Fruit fly (Drosophila melanogaster) whole organism: Measurements from ENCODE around the gene Gtpx.

Experiments used
- CG8478 ChIP-seq: fragments of >200 bp; optimal IDR thresholded peaks from 2 replicates; lab custom pipeline; 2018; ENCODE audit warnings: inconsistent platforms
- Dll ChIP-seq: fragments of >200 bp; optimal IDR thresholded peaks from 2 replicates; lab custom pipeline; 2017
- EcR ChIP-seq, 2 experiments: fragments of >200 bp; optimal IDR thresholded peaks; 2 replicates each; lab custom pipeline; 2017; ENCODE audit warnings: missing biosample characterization in 2 of 2, missing genetic modification characterization in 2 of 2, missing genetic modification reagents in 2 of 2
- pan ChIP-seq: fragments of >200 bp; optimal IDR thresholded peaks from 2 replicates; lab custom pipeline; 2017
- psq ChIP-seq: fragments of >200 bp; optimal IDR thresholded peaks from 2 replicates; lab custom pipeline; 2017
- usp ChIP-seq: fragments of >200 bp; optimal IDR thresholded peaks from 2 replicates; lab custom pipeline; 2017; ENCODE audit warnings: missing biosample characterization, missing genetic modification characterization, mixed read lengths

The Gtpx gene

DNA sequence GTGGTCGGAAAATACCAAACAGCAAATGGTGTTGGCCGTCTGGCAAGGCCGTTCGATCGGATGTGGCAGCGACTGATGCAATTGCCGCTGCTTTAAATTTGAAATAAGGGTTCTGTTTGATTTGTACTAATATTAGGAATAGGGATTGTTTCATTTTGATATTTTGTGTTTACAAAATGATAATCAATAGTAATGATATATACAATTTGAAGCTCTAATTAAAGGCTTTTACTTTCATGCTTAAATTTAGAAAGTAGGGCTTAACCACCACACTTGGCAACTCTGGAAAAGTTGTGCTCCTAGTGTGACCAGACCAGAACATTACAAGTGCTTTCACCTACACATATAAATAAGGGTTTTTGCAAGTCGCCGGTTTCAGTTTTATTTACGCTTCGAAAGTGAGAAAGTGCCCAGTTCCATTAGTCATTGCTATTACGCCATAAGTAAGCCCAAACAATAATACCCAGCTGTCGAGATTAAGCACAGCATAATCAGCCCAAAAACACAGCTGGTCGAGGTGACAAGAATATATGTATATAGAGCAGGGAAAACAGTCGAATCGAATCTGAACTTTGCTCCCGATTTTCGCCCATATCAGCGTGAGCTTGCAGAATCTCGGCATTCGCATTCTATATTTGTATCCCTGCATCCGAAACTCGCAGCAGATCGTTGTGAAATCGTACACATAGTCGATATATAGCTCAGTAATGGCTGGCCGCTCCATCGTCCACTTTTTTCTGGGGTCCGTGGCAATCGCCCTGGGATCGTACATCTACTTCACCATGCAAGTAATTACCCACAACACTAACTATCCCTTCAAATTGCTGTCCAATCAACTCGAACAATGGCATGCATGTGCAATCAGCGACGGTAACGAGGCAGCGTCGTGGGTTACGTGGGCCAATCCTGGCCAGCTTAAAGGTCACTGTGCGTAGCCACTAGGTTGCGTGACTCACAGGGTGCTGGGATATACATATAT lies at the start of gene Gtpx:
Gene Gtpx, plus strand, starts transcription at position 341 of the 979 bp plus-strand sequence.
- TF ChIP-seq pan (lab: Kevin White, UChicago) (no peak), CG8478 (lab: Kevin White, UChicago) (no peak), EcR (GFP tag; optimal IDR thresholded peaks at IDR 0.05; lab: Kevin White, UChicago) (no peak)

DNA sequence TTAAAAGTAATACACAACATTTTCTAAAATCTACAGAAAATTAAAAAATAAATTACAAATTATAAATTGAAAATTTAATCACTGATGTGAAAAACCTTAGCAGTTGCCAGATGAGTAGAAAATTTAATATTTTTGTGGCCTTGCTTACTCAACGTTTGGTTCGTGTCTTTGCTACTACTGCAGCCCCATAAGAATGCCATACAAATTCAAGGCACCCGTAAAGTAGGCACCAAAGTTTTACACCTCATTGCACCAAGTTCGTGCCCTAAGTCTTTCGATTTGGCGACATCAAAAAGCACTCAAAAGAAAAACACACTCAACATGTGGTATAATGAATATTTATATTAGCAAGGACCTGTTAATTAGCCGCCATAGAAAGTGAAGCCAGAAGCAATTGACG lies 49.1 kb upstream of the Gtpx start:
- TF ChIP-seq Dll (lab: Kevin White, UChicago) (no peak), pan (lab: Kevin White, UChicago) (no peak), usp (GFP tag; lab: Kevin White, UChicago) (no peak)

DNA sequence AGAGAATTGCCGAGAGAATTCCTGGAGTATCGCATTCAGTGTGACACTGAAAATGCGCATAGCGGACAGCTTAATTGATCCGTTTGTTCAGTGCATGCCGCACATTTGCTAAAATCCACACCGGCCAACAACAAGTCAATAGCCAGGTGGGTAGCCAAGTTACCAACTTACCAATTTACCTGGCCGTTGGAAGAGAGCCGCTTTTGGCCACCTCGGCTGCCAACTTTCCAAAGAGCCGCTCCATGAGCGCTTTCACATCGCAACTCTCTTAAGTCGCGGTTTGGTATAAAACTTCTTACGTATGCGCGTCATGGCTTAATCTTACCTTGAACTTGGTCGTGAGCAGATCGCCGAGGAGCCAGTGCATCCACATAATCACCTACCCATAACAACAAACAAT lies 46.1 kb upstream of the Gtpx start, which contains the start of gene CG12017:
Gene CG12017, plus strand, starts transcription at position 310 of the 400 bp plus-strand sequence.
- no peak for TF ChIP-seq psq
- TF ChIP-seq EcR (GFP tag; optimal IDR thresholded peaks at IDR 0.05; lab: Kevin White, UChicago) = no peak
- TF ChIP-seq CG8478 (lab: Kevin White, UChicago) = no peak
- no peak for TF ChIP-seq pan (lab: Kevin White, UChicago)
- no peak for TF ChIP-seq Dll (lab: Kevin White, UChicago)
- TF ChIP-seq usp (GFP tag; lab: Kevin White, UChicago) = no peak

DNA sequence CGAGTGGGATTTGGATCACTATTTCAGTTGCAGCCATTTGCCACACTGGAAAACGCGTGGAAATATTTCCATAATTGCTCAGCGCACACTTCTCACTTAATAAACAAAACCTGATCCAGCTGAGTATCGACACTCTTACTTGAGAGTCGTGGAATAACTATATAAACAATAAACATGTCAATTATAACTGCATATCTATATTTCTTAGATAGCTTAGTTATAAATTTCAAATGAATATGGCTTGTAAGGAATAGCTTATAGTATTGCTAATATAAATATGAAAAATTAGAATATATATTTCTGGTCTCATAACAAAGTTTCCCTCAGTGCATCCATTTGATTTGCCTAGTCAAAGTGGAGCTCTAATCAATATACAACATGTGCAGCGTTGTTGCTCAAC lies 42.8 kb upstream of the Gtpx start:
- no peak for TF ChIP-seq Dll (lab: Kevin White, UChicago)

DNA sequence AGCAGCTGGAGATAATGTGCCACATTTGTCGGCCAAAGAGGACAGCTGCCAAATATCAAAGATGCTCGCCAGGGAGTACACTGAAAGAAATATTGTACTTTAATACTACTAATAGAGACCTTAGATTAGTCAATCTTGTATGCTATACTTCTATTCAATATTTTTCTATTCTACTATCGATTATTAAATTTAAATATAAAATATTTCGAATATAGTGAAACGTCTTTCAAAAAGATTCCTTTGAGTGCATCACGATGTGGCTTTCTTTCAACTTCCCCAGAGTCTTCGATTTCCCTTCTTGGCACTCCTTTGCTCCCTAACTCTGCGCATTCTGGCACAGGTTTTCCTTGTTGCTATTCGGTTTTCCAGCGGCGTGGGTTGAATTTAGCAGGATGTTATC lies 41.2 kb upstream of the Gtpx start:
- TF ChIP-seq psq (no peak), CG8478 (lab: Kevin White, UChicago) (no peak), Dll (lab: Kevin White, UChicago) (no peak), pan (lab: Kevin White, UChicago) (no peak), usp (GFP tag; lab: Kevin White, UChicago) (no peak), EcR (GFP tag; optimal IDR thresholded peaks at IDR 0.05; lab: Kevin White, UChicago) (no peak)

DNA sequence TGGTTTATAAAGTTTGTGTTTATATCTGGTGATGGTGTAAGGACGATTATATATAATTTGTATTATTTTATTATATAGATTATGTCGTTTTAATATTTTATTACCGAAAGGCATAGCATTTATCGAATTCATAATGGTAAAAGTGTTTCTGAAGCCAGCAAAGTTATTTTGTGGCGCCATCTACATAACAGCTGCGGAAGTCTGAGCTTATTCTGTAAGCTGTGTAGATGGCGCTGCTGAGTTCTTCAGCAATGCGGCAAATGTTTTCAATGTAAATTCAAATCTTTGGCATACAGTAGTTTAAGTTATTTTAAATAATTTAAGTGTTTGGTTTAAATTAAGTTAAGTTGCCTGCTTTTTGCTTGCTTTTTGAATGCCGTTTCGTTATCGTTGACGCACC lies 37.7 kb upstream of the Gtpx start:
- TF ChIP-seq EcR (GFP tag; optimal IDR thresholded peaks at IDR 0.05; lab: Kevin White, UChicago) (no peak), usp (GFP tag; lab: Kevin White, UChicago) (no peak), CG8478 (lab: Kevin White, UChicago) (no peak), psq (no peak), Dll (lab: Kevin White, UChicago) (no peak), pan (lab: Kevin White, UChicago) (no peak)

DNA sequence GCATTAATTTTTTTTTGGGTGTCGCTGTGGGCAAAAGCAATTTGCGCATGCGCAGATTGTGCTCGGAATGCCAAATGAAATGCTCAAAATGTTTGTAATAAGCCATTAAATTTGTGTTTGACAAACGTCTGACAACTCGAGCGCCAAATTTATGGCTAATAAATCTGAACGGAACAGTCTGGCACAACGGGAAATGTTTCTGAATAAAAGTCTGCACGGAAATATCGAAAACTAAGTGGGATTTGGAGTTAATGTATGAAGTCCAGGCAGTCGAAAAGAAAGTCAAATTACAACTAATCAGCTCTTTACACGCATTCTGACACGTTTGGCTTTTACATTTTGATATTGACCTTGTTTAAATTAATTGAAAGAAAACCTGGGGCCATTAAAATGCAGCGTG lies 34.9 kb upstream of the Gtpx start, which contains the start of gene CG12009:
Gene CG12009, plus strand, starts transcription at position 301 of the 400 bp plus-strand sequence.
- TF ChIP-seq EcR (GFP tag; optimal IDR thresholded peaks at IDR 0.05; lab: Kevin White, UChicago) (no peak), psq (no peak), Dll (lab: Kevin White, UChicago) (no peak), pan (lab: Kevin White, UChicago) (no peak), CG8478 (lab: Kevin White, UChicago) (no peak), usp (GFP tag; lab: Kevin White, UChicago) (no peak)

DNA sequence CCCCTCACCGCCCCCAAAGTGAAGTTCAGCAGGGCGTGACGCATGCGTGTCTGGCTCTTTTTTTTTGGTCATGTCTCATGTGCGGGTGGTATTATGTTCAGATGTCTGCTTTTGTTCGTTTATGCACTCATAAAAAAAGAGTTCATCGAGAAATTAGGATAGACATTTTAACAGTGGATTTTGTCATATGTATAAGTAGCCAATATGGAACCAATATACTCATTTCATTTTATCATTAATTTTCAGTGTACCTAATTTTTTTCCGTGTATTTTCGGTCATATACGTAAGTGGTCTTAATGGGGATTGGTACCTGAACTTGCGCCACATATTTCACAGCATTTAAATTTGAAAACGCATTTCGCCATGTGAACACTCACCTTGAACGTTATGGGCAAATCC lies 25.7 kb upstream of the Gtpx start:
- TF ChIP-seq psq (no peak), CG8478 (lab: Kevin White, UChicago) (no peak)

DNA sequence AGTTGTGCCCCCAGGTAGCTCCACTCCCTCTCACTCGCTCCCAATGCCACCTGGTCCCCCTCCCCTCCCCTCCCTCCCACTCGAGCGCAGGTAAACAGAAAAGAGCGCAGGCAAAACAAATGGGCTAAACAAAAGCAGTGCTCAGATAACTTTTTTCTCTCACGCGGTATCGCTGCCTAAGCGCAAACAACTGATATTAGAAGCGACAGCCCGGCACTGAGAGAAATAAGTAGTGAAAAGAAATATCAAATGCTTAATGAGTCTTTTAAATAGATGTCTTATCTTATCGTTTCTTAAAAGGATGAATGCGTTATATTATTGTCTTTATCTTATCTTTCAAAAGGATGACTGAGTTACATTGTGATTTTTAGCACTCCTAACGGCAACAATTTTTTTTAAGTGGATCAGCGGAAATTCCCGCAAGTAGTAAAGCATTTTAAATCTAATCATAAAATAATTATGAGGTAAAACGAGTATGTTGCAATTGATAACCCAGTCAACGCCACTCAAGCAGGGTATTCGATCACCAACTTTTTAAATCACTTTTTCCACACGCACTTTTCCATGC lies 24.8 kb upstream of the Gtpx start:
- TF ChIP-seq Dll (lab: Kevin White, UChicago) = no peak
- no peak for TF ChIP-seq CG8478 (lab: Kevin White, UChicago)
- no peak for TF ChIP-seq usp (GFP tag; lab: Kevin White, UChicago)
- no peak for TF ChIP-seq EcR (GFP tag; optimal IDR thresholded peaks at IDR 0.05; lab: Kevin White, UChicago)
- no peak for TF ChIP-seq psq
- TF ChIP-seq pan (lab: Kevin White, UChicago) = no peak

DNA sequence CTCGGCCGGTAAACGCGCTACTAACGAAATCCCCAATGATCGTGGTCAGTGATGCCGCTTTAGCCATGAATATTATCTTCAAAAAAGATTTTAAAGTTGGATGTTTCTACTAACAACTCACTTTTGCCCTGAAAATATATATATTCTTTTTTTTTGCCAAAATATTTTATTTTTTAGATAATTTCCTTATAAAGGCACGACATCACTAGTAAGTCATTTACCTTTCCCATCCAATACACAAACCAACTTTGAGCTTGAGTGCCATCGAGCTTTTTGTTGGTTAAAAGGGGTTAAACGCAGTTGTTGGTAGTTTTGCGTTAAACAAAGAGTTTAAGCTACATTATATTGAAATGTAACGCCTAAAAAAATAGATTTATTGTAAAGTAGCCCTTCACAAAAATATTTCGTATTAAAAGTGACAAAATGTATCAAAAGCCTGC lies 23.0 kb upstream of the Gtpx start, which contains the start of gene CG14968:
Gene CG14968, minus strand, starts transcription at position 26 of the 440 bp plus-strand sequence.
- no peak for TF ChIP-seq psq

DNA sequence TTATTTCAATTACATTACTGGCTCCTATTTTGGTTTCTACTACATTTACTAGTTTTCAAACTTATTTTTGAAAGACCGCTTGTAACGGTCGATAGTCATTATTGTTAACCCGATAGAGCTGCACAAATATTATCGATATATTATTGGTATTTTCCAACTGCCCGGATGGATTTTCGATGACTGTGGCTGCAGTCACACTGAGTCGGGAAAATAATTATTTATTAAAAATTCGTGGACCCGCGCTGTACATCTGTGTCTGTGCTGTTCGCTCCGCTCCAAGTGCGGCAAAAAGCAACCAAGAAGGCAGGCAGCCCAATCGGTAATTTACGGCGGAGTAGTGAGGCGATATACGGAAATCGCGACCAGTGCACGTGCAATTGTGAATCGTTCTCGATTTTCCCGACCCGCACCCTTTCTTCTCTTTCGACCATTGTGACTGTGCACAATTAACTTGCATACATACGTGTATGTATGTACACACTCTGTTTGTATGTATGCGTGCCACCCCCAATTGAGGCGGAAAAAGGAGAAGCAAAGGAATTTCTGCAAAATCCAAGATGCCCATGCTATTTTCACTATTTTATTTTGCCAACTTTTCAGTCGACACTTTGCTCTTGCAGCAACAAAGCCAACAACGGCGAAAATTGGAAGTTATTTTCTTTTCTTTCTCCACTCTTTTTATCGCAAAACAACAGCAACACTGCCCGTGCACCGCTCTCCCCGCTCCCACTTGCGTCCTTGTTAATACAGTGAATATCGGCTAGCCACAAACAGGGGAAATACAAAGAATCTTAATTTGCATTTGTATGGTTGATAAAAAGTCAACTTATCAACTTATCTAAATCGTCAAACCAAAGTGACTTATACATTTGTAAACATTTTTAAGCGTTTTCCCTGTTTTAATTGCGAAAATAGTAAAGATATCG lies 22.3 kb upstream of the Gtpx start, which contains the start of gene ZnT63C:
Gene ZnT63C, plus strand, starts transcription at position 175 of the 926 bp plus-strand sequence.
- TF ChIP-seq EcR (GFP tag; optimal IDR thresholded peaks at IDR 0.05; lab: Kevin White, UChicago) = no peak
- TF ChIP-seq psq = no peak
- TF ChIP-seq CG8478 (lab: Kevin White, UChicago) = no peak
- TF ChIP-seq usp (GFP tag; lab: Kevin White, UChicago) = no peak
- no peak for TF ChIP-seq pan (lab: Kevin White, UChicago)
- no peak for TF ChIP-seq Dll (lab: Kevin White, UChicago)
